Worm (Caenorhabditis elegans): ENCODE measurements around the gene Y42G9A.2.

Y42G9A.2 gene

DNA sequence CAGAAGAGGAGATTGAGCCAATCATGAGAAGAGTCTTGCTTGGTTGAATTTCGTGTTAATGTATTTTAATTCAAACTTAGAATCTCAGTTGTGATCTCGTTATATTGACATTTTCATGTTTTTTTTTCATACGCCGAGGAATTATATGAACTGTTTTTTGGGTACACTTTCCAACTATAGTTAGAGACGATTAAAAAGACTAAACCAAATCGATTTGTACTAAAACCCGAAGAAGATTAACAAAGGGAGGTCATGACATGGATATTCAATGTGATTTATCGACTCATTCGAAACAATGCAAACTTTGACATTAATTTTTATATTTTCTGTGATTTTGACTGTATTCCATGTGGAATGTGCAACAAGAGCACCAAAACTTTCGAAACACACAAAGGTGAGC, at the start of gene Y42G9A.2:
TSS of gene Y42G9A.2 (plus strand) at position 284 of the 400 bp plus-strand sequence.
- TF ChIP-seq dpff-1 (tag; optimal IDR thresholded peaks at IDR 0.05), result no peak
- TF ChIP-seq lag-1 (GFP tag; IDR thresholded peaks at IDR 0.05), result no peak
- TF ChIP-seq hlh-12 (tag; optimal IDR thresholded peaks at IDR 0.05), result no peak
- 0 out of 2 replicates have a peak, but pooled peaks have one; percentile 1 for TF ChIP-seq ekl-4 (GFP tag; IDR thresholded peaks at IDR 0.05)
- no peak for TF ChIP-seq B0336.3 (GFP tag; IDR thresholded peaks at IDR 0.05)

DNA sequence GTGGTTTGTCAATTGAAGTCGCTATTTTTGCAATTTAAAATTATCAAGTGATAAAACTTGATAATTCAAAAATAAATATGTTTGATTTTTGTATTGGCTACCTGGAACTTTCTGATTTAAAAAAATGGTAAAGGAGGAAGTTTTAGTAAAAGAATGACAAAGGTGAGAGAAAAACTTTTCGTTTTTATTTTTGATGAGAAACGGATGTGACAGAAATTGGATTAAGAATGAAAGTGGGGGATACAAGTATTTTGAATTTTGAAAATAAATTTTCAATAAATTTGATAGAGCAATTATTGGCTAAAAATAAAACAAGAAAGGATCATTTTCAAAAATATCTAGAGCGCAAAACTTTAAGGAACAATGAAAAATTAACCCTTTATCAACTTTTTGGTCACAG, 45.2 kb upstream of the Y42G9A.2 start, which contains the start of gene C05D10.4:
TSS of gene C05D10.4 (minus strand) at position 101 of the 400 bp plus-strand sequence.
- TF ChIP-seq aptf-3 (GFP tag; IDR thresholded peaks at IDR 0.05) (no peak), lir-1 (GFP tag; conservative IDR thresholded peaks at IDR 0.05) (no peak), sdz-38 (tag; optimal IDR thresholded peaks at IDR 0.05) (no peak), attf-6 (GFP tag; IDR thresholded peaks at IDR 0.05) (no peak), ceh-79 (tag; optimal IDR thresholded peaks at IDR 0.05) (no peak), cebp-1 (GFP tag; IDR thresholded peaks at IDR 0.05) (no peak), cebp-1 (tag; optimal IDR thresholded peaks at IDR 0.05) (no peak), Y79H2A.3 (GFP tag; conservative IDR thresholded peaks at IDR 0.05) (no peak)

DNA sequence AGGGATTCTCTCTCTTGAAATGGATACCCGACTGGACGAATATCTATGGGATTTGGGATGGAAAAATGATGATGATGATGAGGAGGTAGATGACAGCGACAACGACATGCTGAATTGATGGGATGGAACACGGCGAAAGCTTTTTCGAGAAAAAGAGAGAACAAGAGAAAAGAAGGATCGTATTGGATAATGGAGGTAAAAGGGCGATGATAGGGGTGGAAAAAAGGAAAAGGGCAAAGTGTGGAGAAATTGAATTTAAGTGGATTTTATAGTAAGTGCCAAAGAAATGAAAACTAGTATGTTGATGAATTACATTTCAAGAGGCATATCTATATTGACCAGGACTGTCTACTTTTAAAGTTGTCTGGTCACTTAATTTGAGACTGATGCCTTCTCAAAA, 42.1 kb upstream of the Y42G9A.2 start:
- no peak for TF ChIP-seq bed-2 (GFP tag; IDR thresholded peaks at IDR 0.05)
- no peak for TF ChIP-seq dpl-1 (GFP tag; optimal IDR thresholded peaks at IDR 0.05)
- TF ChIP-seq cebp-1 (GFP tag; IDR thresholded peaks at IDR 0.05), result no peak
- TF ChIP-seq cebp-1 (tag; optimal IDR thresholded peaks at IDR 0.05), result no peak

DNA sequence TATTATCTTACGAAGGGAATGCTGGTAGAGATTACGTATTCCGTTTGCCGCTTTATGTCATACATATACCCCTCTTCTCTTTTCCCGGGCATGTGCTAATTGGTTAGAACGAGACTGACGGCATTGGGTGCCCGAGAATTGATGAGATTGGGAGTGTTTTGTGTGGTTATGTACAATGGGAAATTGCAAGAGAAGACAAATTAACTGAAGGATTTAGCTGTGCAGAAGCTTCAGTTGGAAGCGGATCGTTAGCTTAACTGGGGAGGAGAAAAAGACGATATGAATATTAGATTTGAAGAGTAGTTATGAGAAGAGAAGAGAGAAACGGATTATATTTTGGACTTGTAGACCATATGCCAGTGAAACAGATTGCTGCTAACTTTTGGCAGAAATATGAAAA, 37.8 kb upstream of the Y42G9A.2 start:
- TF ChIP-seq zfh-2 (GFP tag; conservative IDR thresholded peaks at IDR 0.05) (no peak), nhr-179 (tag; optimal IDR thresholded peaks at IDR 0.05) (no peak), lir-1 (GFP tag; conservative IDR thresholded peaks at IDR 0.05) (no peak), somi-1 (GFP tag; optimal IDR thresholded peaks at IDR 0.05) (no peak), B0261.1 (tag; optimal IDR thresholded peaks at IDR 0.05) (no peak), gei-17 (GFP tag; optimal IDR thresholded peaks at IDR 0.05) (no peak), nfya-2 (GFP tag; IDR thresholded peaks at IDR 0.05) (no peak), ztf-25 (GFP tag; IDR thresholded peaks at IDR 0.05) (no peak)

DNA sequence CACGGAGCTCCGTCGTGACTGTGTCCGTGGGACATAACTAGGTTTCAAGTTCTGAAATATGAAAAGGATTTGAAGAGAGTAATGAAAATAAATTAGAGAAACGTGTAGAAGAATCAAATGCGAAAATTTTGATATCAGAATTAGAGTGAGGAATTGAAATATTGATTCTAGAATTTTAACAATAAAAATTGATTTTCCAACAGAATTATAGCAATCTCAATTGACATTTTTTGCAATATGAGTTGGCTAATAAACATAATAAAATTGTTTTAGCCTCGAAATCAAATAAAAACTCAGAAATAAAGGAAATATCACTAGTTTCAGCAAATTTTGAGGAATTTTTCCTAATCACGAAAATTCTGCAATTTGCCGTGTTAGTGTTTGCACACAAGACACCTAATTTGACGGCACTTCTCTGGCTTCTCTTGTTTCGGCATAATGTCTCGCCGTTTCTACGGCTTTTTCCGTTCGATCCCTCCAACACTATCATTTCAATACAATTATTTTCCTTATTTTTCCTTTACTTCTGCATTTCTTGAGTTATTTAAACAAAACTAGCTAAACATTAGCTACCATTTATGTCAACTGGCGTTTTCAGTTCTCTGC, 31.6 kb upstream of the Y42G9A.2 start, which contains the start of gene nmt-1:
TSS of gene nmt-1 (minus strand) at position 51 of the 606 bp plus-strand sequence.
- TF ChIP-seq hmg-1.2 (GFP tag; IDR thresholded peaks at IDR 0.05) (peak; percentile 90), nfya-2 (GFP tag; IDR thresholded peaks at IDR 0.05) (no peak), lsl-1 (GFP tag; optimal IDR thresholded peaks at IDR 0.05) (peak; percentile 30), F33H1.4 (GFP tag; IDR thresholded peaks at IDR 0.05) (peak; percentile 31), K12H6.12 (tag; optimal IDR thresholded peaks at IDR 0.05) (no peak), ceh-27 (GFP tag; optimal IDR thresholded peaks at IDR 0.05) (peak; percentile 16), madf-6 (GFP tag; IDR thresholded peaks at IDR 0.05) (peak; percentile 54; the same call in 1 of the 2 replicates), sptf-2 (GFP tag; optimal IDR thresholded peaks at IDR 0.05) (no peak), madf-8 (GFP tag; conservative IDR thresholded peaks at IDR 0.05) (no peak), dox-1 (GFP tag; IDR thresholded peaks at IDR 0.05) (0 out of 2 replicates have a peak, but pooled peaks have one; percentile 10), akir-1 (GFP tag; optimal IDR thresholded peaks at IDR 0.05) (no peak), snpc-1.1 (tag; optimal IDR thresholded peaks at IDR 0.05; ENCODE audit: insufficient read depth) (peak; percentile 25)

All from whole organism, young adult.